Worm (Caenorhabditis elegans) whole organism, mixed stage, embryonic: ENCODE results near the gene R07E5.5.

Experiments used
- unc-62 ChIP-seq: fragments of 150-350 bp; optimal IDR thresholded peaks from 2 replicates; lab custom pipeline; 2014; ENCODE audit warnings: missing biosample characterization, missing genetic modification reagents, missing genetic modification characterization
- ztf-11 ChIP-seq: fragments of 150-350 bp; optimal IDR thresholded peaks from 2 replicates; lab custom pipeline; 2014; ENCODE audit warnings: missing biosample characterization, missing genetic modification characterization

ce11 chrIII:4359208-4359607 is 38.0 kb upstream of the R07E5.5 start:
- TF ChIP-seq ztf-11 (tag; lab: Kevin White, UChicago) (no peak), unc-62 (GFP tag; lab: Kevin White, UChicago) (no peak)
